Worm (Caenorhabditis elegans) whole organism, L4 larva: ENCODE results near the gene knl-3.
A peak's percentile ranks its signal among the peaks of the same experiment; 100 is the strongest.

ENCODE experiments used
- F10B5.3 ChIP-seq: sonication (generic microtip); optimal IDR thresholded peaks from 2 replicates; lab custom pipeline; 2016; ENCODE audit warnings: mild to moderate bottlenecking, missing genetic modification characterization, missing compliant biosample characterization
- T20F7.1 ChIP-seq: fragments of 200-800 bp; sonication (Bioruptor generic); optimal IDR thresholded peaks from 2 replicates; lab custom pipeline; 2018; ENCODE audit warnings: mild to moderate bottlenecking, missing genetic modification characterization, missing compliant biosample characterization
- T26A8.4 ChIP-seq: fragments of 200-800 bp; sonication (Bioruptor generic); IDR thresholded peaks from 2 replicates; pipeline ENCODE4 v1.3.6; 2022; ENCODE audit warnings: missing genetic modification characterization, missing compliant biosample characterization
- Y5F2A.4 ChIP-seq: fragments of 200-800 bp; sonication (Bioruptor generic); optimal IDR thresholded peaks from 2 replicates; lab custom pipeline; 2018; ENCODE audit warnings: mild to moderate bottlenecking, missing genetic modification characterization, missing compliant biosample characterization
- ZK337.2 ChIP-seq: fragments of 200-800 bp; sonication (Bioruptor generic); IDR thresholded peaks from 2 replicates; pipeline ENCODE4 v1.3.6; 2022; ENCODE audit warnings: missing genetic modification reagents, missing genetic modification characterization, missing compliant biosample characterization
- arid-1 ChIP-seq: fragments of 200-800 bp; sonication (Bioruptor generic); conservative IDR thresholded peaks from 2 replicates; pipeline ENCODE4 v1.3.6; 2022; ENCODE audit warnings: missing genetic modification reagents, missing genetic modification characterization, missing compliant biosample characterization
- daf-12 ChIP-seq: fragments of 150-350 bp; optimal IDR thresholded peaks from 2 replicates; lab custom pipeline; 2014; ENCODE audit warnings: missing biosample characterization, missing genetic modification reagents, missing genetic modification characterization
- daf-16 ChIP-seq, 3 experiments: sonication (generic microtip); optimal IDR thresholded peaks; 2 replicates each; lab custom pipeline; 2016 to 2017; ENCODE audit warnings: missing genetic modification characterization in 3 of 3, missing genetic modification reagents in 3 of 3, mild to moderate bottlenecking in 2 of 3, missing compliant biosample characterization in 2 of 3, missing biosample characterization in 1 of 3, moderate library complexity in 1 of 3
- daf-19 ChIP-seq: fragments of 200-800 bp; sonication (Bioruptor generic); conservative IDR thresholded peaks from 2 replicates; pipeline ENCODE4 v1.3.6; 2022; ENCODE audit warnings: missing genetic modification characterization, missing compliant biosample characterization
- dpl-1 ChIP-seq: fragments of 150-350 bp; optimal IDR thresholded peaks from 2 replicates; lab custom pipeline; 2014; ENCODE audit warnings: missing biosample characterization, missing genetic modification reagents, missing genetic modification characterization
- egl-27 ChIP-seq: sonication (generic microtip); optimal IDR thresholded peaks from 3 replicates; lab custom pipeline; 2017; ENCODE audit warnings: missing biosample characterization, missing genetic modification reagents, missing genetic modification characterization
- egl-43 ChIP-seq: fragments of 200-800 bp; sonication (Bioruptor generic); IDR thresholded peaks from 2 replicates; pipeline ENCODE4 v1.3.6; 2022; ENCODE audit warnings: missing genetic modification reagents, missing genetic modification characterization, missing compliant biosample characterization
- fkh-10 ChIP-seq: fragments of 150-350 bp; optimal IDR thresholded peaks from 2 replicates; lab custom pipeline; 2014; ENCODE audit warnings: missing biosample characterization, missing genetic modification reagents, missing genetic modification characterization
- hif-1 ChIP-seq, 2 experiments: sonication (generic microtip); optimal IDR thresholded peaks; 2 replicates each; lab custom pipeline; 2016 to 2017; ENCODE audit warnings: missing compliant biosample characterization in 2 of 2, missing genetic modification characterization in 2 of 2, missing genetic modification reagents in 2 of 2, missing genotype in 2 of 2, mild to moderate bottlenecking in 1 of 2
- lin-1 ChIP-seq: fragments of 200-800 bp; sonication (Bioruptor generic); IDR thresholded peaks from 2 replicates; pipeline ENCODE4 v1.3.6; 2022; ENCODE audit warnings: missing genetic modification reagents, missing genetic modification characterization, missing compliant biosample characterization
- lin-38 ChIP-seq: fragments of 200-800 bp; sonication (Bioruptor generic); IDR thresholded peaks from 2 replicates; pipeline ENCODE4 v1.3.6; 2022; ENCODE audit warnings: missing genetic modification reagents, missing genetic modification characterization, missing compliant biosample characterization
- lsy-2 ChIP-seq, 2 experiments: fragments of 150-350 bp in 1 of 2; sonication (generic microtip) in 1 of 2; optimal IDR thresholded peaks; 2 replicates each; lab custom pipeline; 2014 to 2017; ENCODE audit warnings: missing biosample characterization in 2 of 2, missing genetic modification characterization in 2 of 2
- mep-1 ChIP-seq: fragments of 150-350 bp; sonication (generic microtip); optimal IDR thresholded peaks from 3 replicates; lab custom pipeline; 2014; ENCODE audit warnings: missing biosample characterization, missing genetic modification characterization
- mes-2 ChIP-seq: sonication (generic microtip); optimal IDR thresholded peaks from 2 replicates; lab custom pipeline; 2016; ENCODE audit warnings: missing genotype, mild to moderate bottlenecking, missing genetic modification characterization, missing compliant biosample characterization; ENCODE audit not compliant: poor library complexity, severe bottlenecking
- mxl-2 ChIP-seq: fragments of 200-800 bp; sonication (Bioruptor generic); conservative IDR thresholded peaks from 2 replicates; pipeline ENCODE4 v1.3.6; 2022; ENCODE audit warnings: missing genetic modification reagents, missing genetic modification characterization, missing compliant biosample characterization
- nhr-237 ChIP-seq: sonication (generic microtip); optimal IDR thresholded peaks from 2 replicates; lab custom pipeline; 2017; ENCODE audit warnings: missing biosample characterization, missing genetic modification characterization
- nhr-25 ChIP-seq: sonication (generic microtip); optimal IDR thresholded peaks from 2 replicates; lab custom pipeline; 2017; ENCODE audit warnings: missing genetic modification characterization, mild to moderate bottlenecking, missing compliant biosample characterization, antibody characterized with exemption, moderate library complexity, borderline replicate concordance; ENCODE audit not compliant: insufficient read depth
- nhr-41 ChIP-seq: fragments of 200-800 bp; sonication (Bioruptor generic); IDR thresholded peaks from 2 replicates; pipeline ENCODE4 v1.3.6; 2022; ENCODE audit warnings: missing genetic modification reagents, missing genetic modification characterization, missing compliant biosample characterization
- nhr-76 ChIP-seq: fragments of 150-350 bp; optimal IDR thresholded peaks from 2 replicates; lab custom pipeline; 2014; ENCODE audit warnings: missing biosample characterization, missing genetic modification characterization
- pha-4 ChIP-seq, 2 experiments: fragments of 150-350 bp in 1 of 2; fragments of 200-800 bp in 1 of 2; sonication (Bioruptor generic) in 1 of 2; IDR thresholded peaks in 1 of 2; optimal IDR thresholded peaks in 1 of 2; 2 replicates each; pipeline versions ENCODE4 v1.3.6 to Lab custom; 2014 to 2022; ENCODE audit warnings: missing genetic modification characterization in 2 of 2, missing genetic modification reagents in 2 of 2, missing biosample characterization in 1 of 2, missing compliant biosample characterization in 1 of 2
- set-16 ChIP-seq: fragments of 200-800 bp; sonication (Bioruptor generic); IDR thresholded peaks from 2 replicates; pipeline ENCODE4 v1.3.6; 2022; ENCODE audit warnings: missing genetic modification reagents, missing genetic modification characterization, missing compliant biosample characterization
- snpc-4 ChIP-seq: fragments of 150-350 bp; optimal IDR thresholded peaks from 2 replicates; lab custom pipeline; 2014; ENCODE audit warnings: missing biosample characterization, missing genetic modification characterization
- tra-1 ChIP-seq: fragments of 200-800 bp; sonication (Bioruptor generic); IDR thresholded peaks from 2 replicates; pipeline ENCODE4 v1.3.6; 2022; ENCODE audit warnings: missing genetic modification reagents, missing genetic modification characterization, missing compliant biosample characterization
- unc-62 ChIP-seq, 3 experiments: fragments of 150-350 bp in 1 of 3; sonication (generic microtip); optimal IDR thresholded peaks in 2 of 3; peaks in 1 of 3; 1 replicate in 1 of 3; 2 replicates in 2 of 3; lab custom pipeline; 2014 to 2017; ENCODE audit warnings: missing biosample characterization in 3 of 3, missing genetic modification characterization in 3 of 3, missing genetic modification reagents in 3 of 3, missing genotype in 1 of 3
- zip-11 ChIP-seq: fragments of 200-800 bp; sonication (Bioruptor generic); IDR thresholded peaks from 2 replicates; pipeline ENCODE4 v1.3.6; 2022; ENCODE audit warnings: missing genetic modification characterization, missing compliant biosample characterization
- zip-2 ChIP-seq: fragments of 150-350 bp; optimal IDR thresholded peaks from 2 replicates; lab custom pipeline; 2014; ENCODE audit warnings: missing biosample characterization, missing genetic modification characterization

Gene knl-3

ce11 chrV:1868596-1869263 is at the start of gene knl-3 (continued):
- TF ChIP-seq daf-12, result no peak
- peak; percentile 98 for TF ChIP-seq dpl-1 (GFP tag; lab: Kevin White, UChicago)
- TF ChIP-seq tra-1 (GFP tag; lab: Robert Waterston, UW), result peak; percentile 54; the same call in 1 of the 2 replicates
- no peak for TF ChIP-seq Y5F2A.4 (GFP tag; lab: Kevin White, UChicago)
- TF ChIP-seq nhr-237 (tag; lab: Kevin White, UChicago), result no peak

- TF ChIP-seq nhr-25 (tag; lab: Kevin White, UChicago) (no peak), unc-62 (GFP tag; optimal IDR thresholded peaks at IDR 0.05 in 1 of 2; lab: Kevin White, UChicago) (peak in 1 of 2 experiments; percentile 71), unc-62 (tag; optimal IDR thresholded peaks at IDR 0.05; lab: Kevin White, UChicago) (no peak), set-16 (GFP tag; lab: Robert Waterston, UW) (0 out of 2 replicates have a peak, but pooled peaks have one; percentile 13)
- TF ChIP-seq, all 104 proteins: peak for 2
Measured at ce11 chrV:1820016-1820415, 49.0 kb upstream of the knl-3 start.

ce11 chrV:1820749-1821148 is 48.3 kb upstream of the knl-3 start:
- TF ChIP-seq arid-1 (GFP tag; lab: Robert Waterston, UW), result no peak
- no peak for TF ChIP-seq zip-11 (GFP tag; lab: Robert Waterston, UW)
- TF ChIP-seq lin-38 (GFP tag; lab: Robert Waterston, UW), result peak; percentile 49; the same call in 1 of the 2 replicates

ce11 chrV:1821287-1821686 is 47.7 kb upstream of the knl-3 start, which contains the start of the genes gly-7 and mrpl-39:
Gene gly-7, minus strand, starts transcription at chrV:1821323.
Gene mrpl-39, plus strand, starts transcription at chrV:1821579.
- TF ChIP-seq pha-4 (GFP tag; IDR thresholded peaks at IDR 0.05; lab: Robert Waterston, UW), result no peak
- no peak for TF ChIP-seq pha-4 (tag; optimal IDR thresholded peaks at IDR 0.05; lab: Kevin White, UChicago)
- TF ChIP-seq daf-16 (GFP tag; optimal IDR thresholded peaks at IDR 0.05; lab: Kevin White, UChicago), result no peak
- peak; percentile 26 for TF ChIP-seq daf-16 (tag; optimal IDR thresholded peaks at IDR 0.05; lab: Kevin White, UChicago)
- TF ChIP-seq lin-1 (GFP tag; lab: Robert Waterston, UW), result peak; percentile 97
- no peak for TF ChIP-seq zip-2 (tag; lab: Kevin White, UChicago)
- peak; percentile 38; the same call in 1 of the 2 replicates for TF ChIP-seq lin-38 (GFP tag; lab: Robert Waterston, UW)
- TF ChIP-seq mxl-2 (GFP tag; lab: Robert Waterston, UW), result no peak
- no peak for TF ChIP-seq ZK337.2
- peak in 1 of 2 experiments; percentile 50 for TF ChIP-seq lsy-2 (tag; optimal IDR thresholded peaks at IDR 0.05; lab: Kevin White, UChicago)
- TF ChIP-seq hif-1 (tag; optimal IDR thresholded peaks at IDR 0.05; lab: Kevin White, UChicago), result peak in 1 of 2 experiments; percentile 9
- no peak for TF ChIP-seq snpc-4
- peak; percentile 11 for TF ChIP-seq mep-1 (tag; lab: Kevin White, UChicago)
- TF ChIP-seq mes-2, result peak; percentile 76
- no peak for TF ChIP-seq zip-11 (GFP tag; lab: Robert Waterston, UW)
- TF ChIP-seq set-16 (GFP tag; lab: Robert Waterston, UW), result no peak
- TF ChIP-seq T20F7.1, result no peak
- TF ChIP-seq daf-19 (GFP tag; lab: Robert Waterston, UW), result no peak
- TF ChIP-seq Y5F2A.4 (GFP tag; lab: Kevin White, UChicago), result no peak
- TF ChIP-seq dpl-1 (GFP tag; lab: Kevin White, UChicago), result peak; percentile 45
- TF ChIP-seq nhr-41, result no peak
- TF ChIP-seq T26A8.4 (GFP tag; lab: Robert Waterston, UW), result no peak
- TF ChIP-seq nhr-76 (tag; lab: Kevin White, UChicago), result no peak
- no peak for TF ChIP-seq egl-43 (GFP tag; lab: Robert Waterston, UW)
- no peak for TF ChIP-seq F10B5.3

- TF ChIP-seq set-16 (GFP tag; lab: Robert Waterston, UW) (peak; percentile 58; the same call in 1 of the 2 replicates), fkh-10 (GFP tag; lab: Kevin White, UChicago) (no peak), ZK337.2 (0 out of 2 replicates have a peak, but pooled peaks have one; percentile 14), nhr-41 (no peak), egl-27 (tag; lab: Kevin White, UChicago) (no peak)
Measured at ce11 chrV:1824528-1824927, 44.5 kb upstream of the knl-3 start.
